Fruit fly (Drosophila melanogaster) whole organism, embryonic: ENCODE results near the gene ics.

ENCODE experiments used
- Ada2b ChIP-seq: fragments of 200-800 bp; sonication (Bioruptor generic); IDR thresholded peaks from 2 replicates; pipeline ENCODE4 v1.3.6; 2022; ENCODE audit warnings: missing biosample characterization, missing genetic modification characterization
- Asciz ChIP-seq: fragments of 200-800 bp; sonication (Bioruptor generic); optimal IDR thresholded peaks from 2 replicates; lab custom pipeline; 2017; ENCODE audit warnings: missing biosample characterization, mild to moderate bottlenecking, missing genetic modification characterization, missing genetic modification reagents
- Bgb ChIP-seq: fragments of 200-800 bp; sonication (Bioruptor generic); IDR thresholded peaks from 2 replicates; pipeline ENCODE4 v1.3.6; 2022; ENCODE audit warnings: missing biosample characterization, missing genetic modification characterization; ENCODE audit not compliant: partially characterized antibody
- CG11093 ChIP-seq: fragments of 200-800 bp; sonication (Bioruptor generic); IDR thresholded peaks from 3 replicates; pipeline ENCODE4 v1.3.6; 2022; ENCODE audit warnings: missing biosample characterization, missing genetic modification characterization
- CG13894 ChIP-seq: fragments of 200-800 bp; sonication (Bioruptor generic); optimal IDR thresholded peaks from 3 replicates; lab custom pipeline; 2018; ENCODE audit warnings: missing biosample characterization, mild to moderate bottlenecking, missing genetic modification characterization, moderate library complexity
- CG15514 ChIP-seq: fragments of 200-800 bp; sonication (Bioruptor generic); optimal IDR thresholded peaks from 3 replicates; lab custom pipeline; 2017; ENCODE audit warnings: missing biosample characterization, missing genetic modification characterization, mild to moderate bottlenecking, moderate library complexity, missing genetic modification reagents
- CG15696 ChIP-seq: fragments of 200-800 bp; sonication (Bioruptor generic); optimal IDR thresholded peaks from 2 replicates; lab custom pipeline; 2019; ENCODE audit warnings: missing biosample characterization, mild to moderate bottlenecking, missing genetic modification characterization, moderate library complexity
- CG17186 ChIP-seq: fragments of 200-800 bp; sonication (Bioruptor generic); optimal IDR thresholded peaks from 3 replicates; lab custom pipeline; 2017; ENCODE audit warnings: missing biosample characterization, missing genetic modification reagents, missing genetic modification characterization
- CG17361 ChIP-seq: fragments of 200-800 bp; sonication (Bioruptor generic); IDR thresholded peaks from 3 replicates; pipeline ENCODE4 v1.3.6; 2022; ENCODE audit warnings: missing biosample characterization, missing genetic modification characterization
- CG31365 ChIP-seq: fragments of 200-800 bp; sonication (Bioruptor generic); optimal IDR thresholded peaks from 2 replicates; lab custom pipeline; 2018; ENCODE audit warnings: missing biosample characterization, mild to moderate bottlenecking, missing genetic modification characterization
- CG32532 ChIP-seq: fragments of 200-800 bp; sonication (Bioruptor generic); IDR thresholded peaks from 2 replicates; pipeline ENCODE4 v1.3.6; 2022; ENCODE audit warnings: missing biosample characterization, missing genetic modification characterization
- CG3847 ChIP-seq: fragments of 200-800 bp; sonication (Bioruptor generic); IDR thresholded peaks from 2 replicates; pipeline ENCODE4 v1.3.6; 2022; ENCODE audit warnings: missing biosample characterization, missing genetic modification characterization
- CG5245 ChIP-seq: fragments of 200-800 bp; sonication (Bioruptor generic); optimal IDR thresholded peaks from 3 replicates; lab custom pipeline; 2016; ENCODE audit warnings: missing biosample characterization, missing genetic modification characterization
- CG8290 ChIP-seq, 3 experiments: fragments of 200-800 bp; sonication (Bioruptor generic); optimal IDR thresholded peaks; 2 replicates each; lab custom pipeline; 2016 to 2019; ENCODE audit warnings: missing biosample characterization in 3 of 3, missing genetic modification characterization in 3 of 3, mild to moderate bottlenecking in 2 of 3, moderate library complexity in 1 of 3
- CG9727 ChIP-seq: fragments of 200-800 bp; sonication (Bioruptor generic); optimal IDR thresholded peaks from 3 replicates; lab custom pipeline; 2017; ENCODE audit warnings: missing biosample characterization, mild to moderate bottlenecking, missing genetic modification characterization
- CG9817 ChIP-seq: fragments of 200-800 bp; sonication (Bioruptor generic); optimal IDR thresholded peaks from 2 replicates; lab custom pipeline; 2018; ENCODE audit warnings: missing biosample characterization, mild to moderate bottlenecking, missing genetic modification characterization, moderate library complexity
- E2f1 ChIP-seq: fragments of 200-800 bp; sonication (Bioruptor generic); IDR thresholded peaks from 2 replicates; pipeline ENCODE4 v1.3.6; 2022; ENCODE audit warnings: missing biosample characterization, missing genetic modification characterization
- E2f2 ChIP-seq: fragments of 200-800 bp; sonication (Bioruptor generic); IDR thresholded peaks from 2 replicates; pipeline ENCODE4 v1.3.6; 2022; ENCODE audit warnings: missing biosample characterization, missing genetic modification characterization
- Fer3 ChIP-seq: fragments of 200-800 bp; sonication (Bioruptor generic); optimal IDR thresholded peaks from 2 replicates; lab custom pipeline; 2018; ENCODE audit warnings: missing biosample characterization, mild to moderate bottlenecking, missing genetic modification characterization, moderate library complexity
- H2.0 ChIP-seq: fragments of 200-800 bp; sonication (Bioruptor generic); IDR thresholded peaks from 2 replicates; pipeline ENCODE4 v1.3.6; 2022; ENCODE audit warnings: missing biosample characterization, missing genetic modification characterization
- Hmr ChIP-seq: fragments of 200-800 bp; sonication (Bioruptor generic); optimal IDR thresholded peaks from 3 replicates; lab custom pipeline; 2017; ENCODE audit warnings: mild to moderate bottlenecking, missing biosample characterization, missing genetic modification reagents, missing genetic modification characterization
- Hr39 ChIP-seq: fragments of >200 bp; optimal IDR thresholded peaks from 2 replicates; lab custom pipeline; 2017
- Myb ChIP-seq: fragments of 200-800 bp; sonication (Bioruptor generic); optimal IDR thresholded peaks from 2 replicates; lab custom pipeline; 2016; ENCODE audit warnings: missing biosample characterization, missing genetic modification characterization
- NK7.1 ChIP-seq: fragments of 200-800 bp; sonication (Bioruptor generic); optimal IDR thresholded peaks from 3 replicates; lab custom pipeline; 2016; ENCODE audit warnings: missing biosample characterization, missing genetic modification characterization
- Neu2 ChIP-seq: fragments of 200-800 bp; sonication (Bioruptor generic); optimal IDR thresholded peaks from 3 replicates; lab custom pipeline; 2016; ENCODE audit warnings: missing biosample characterization, missing genetic modification characterization, borderline replicate concordance
- Pdp1 ChIP-seq, 2 experiments: fragments of 200-800 bp; sonication (Bioruptor generic); optimal IDR thresholded peaks; 3 replicates each; lab custom pipeline; 2016; ENCODE audit warnings: missing biosample characterization in 2 of 2, missing genetic modification characterization in 2 of 2, mild to moderate bottlenecking in 1 of 2, moderate library complexity in 1 of 2
- Rfx ChIP-seq: fragments of 200-800 bp; sonication (Bioruptor generic); IDR thresholded peaks from 2 replicates; pipeline ENCODE4 v1.3.6; 2022; ENCODE audit warnings: missing biosample characterization, missing genetic modification characterization
- Taf1 ChIP-seq: fragments of 200-800 bp; sonication (Bioruptor generic); IDR thresholded peaks from 2 replicates; pipeline ENCODE4 v1.3.6; 2022; ENCODE audit warnings: missing biosample characterization, missing genetic modification characterization
- Usf ChIP-seq: fragments of 200-800 bp; sonication (Bioruptor generic); optimal IDR thresholded peaks from 2 replicates; lab custom pipeline; 2017; ENCODE audit warnings: missing genotype, missing biosample characterization, missing genetic modification characterization
- YL-1 ChIP-seq: fragments of 200-800 bp; sonication (Bioruptor generic); optimal IDR thresholded peaks from 3 replicates; lab custom pipeline; 2017; ENCODE audit warnings: missing biosample characterization, mild to moderate bottlenecking, missing genetic modification characterization
- ara ChIP-seq: fragments of 200-800 bp; sonication (Bioruptor generic); IDR thresholded peaks from 2 replicates; pipeline ENCODE4 v1.3.6; 2022; ENCODE audit warnings: missing biosample characterization, missing genetic modification characterization
- bbx ChIP-seq: fragments of 200-800 bp; sonication (Bioruptor generic); IDR thresholded peaks from 2 replicates; pipeline ENCODE4 v1.3.6; 2022; ENCODE audit warnings: missing biosample characterization, missing genetic modification characterization; ENCODE audit not compliant: partially characterized antibody
- br ChIP-seq: fragments of >200 bp; optimal IDR thresholded peaks from 2 replicates; lab custom pipeline; 2017
- chif ChIP-seq, 2 experiments: fragments of 200-800 bp; sonication (Bioruptor generic); optimal IDR thresholded peaks; 3 replicates each; lab custom pipeline; 2016; ENCODE audit warnings: missing biosample characterization in 2 of 2, missing genetic modification characterization in 2 of 2
- dimm ChIP-seq: fragments of 200-800 bp; sonication (Bioruptor generic); IDR thresholded peaks from 2 replicates; pipeline ENCODE4 v1.3.6; 2022; ENCODE audit warnings: missing biosample characterization, missing genetic modification characterization
- gcm ChIP-seq: fragments of 200-800 bp; sonication (Bioruptor generic); optimal IDR thresholded peaks from 2 replicates; lab custom pipeline; 2019; ENCODE audit warnings: missing biosample characterization, mild to moderate bottlenecking, missing genetic modification characterization, moderate library complexity
- gfzf ChIP-seq: fragments of 200-800 bp; sonication (Bioruptor generic); optimal IDR thresholded peaks from 2 replicates; lab custom pipeline; 2016; ENCODE audit warnings: missing biosample characterization, mild to moderate bottlenecking, missing genetic modification characterization, moderate library complexity
- gro ChIP-seq: fragments of 200-800 bp; sonication (Bioruptor generic); optimal IDR thresholded peaks from 2 replicates; lab custom pipeline; 2016; ENCODE audit warnings: missing biosample characterization, missing genetic modification characterization
- gsb ChIP-seq: fragments of 200-800 bp; sonication (Bioruptor generic); IDR thresholded peaks from 2 replicates; pipeline ENCODE4 v1.3.6; 2022; ENCODE audit warnings: missing biosample characterization, missing genetic modification characterization
- lov ChIP-seq, 2 experiments: fragments of 200-800 bp in 1 of 2; fragments of >200 bp in 1 of 2; sonication (Bioruptor generic) in 1 of 2; IDR thresholded peaks in 1 of 2; optimal IDR thresholded peaks in 1 of 2; 2 replicates in 1 of 2; 3 replicates in 1 of 2; pipeline versions ENCODE4 v1.3.6 to Lab custom; 2017 to 2022; ENCODE audit warnings: missing biosample characterization in 1 of 2, missing genetic modification characterization in 1 of 2
- mam ChIP-seq: fragments of 200-800 bp; sonication (Bioruptor generic); optimal IDR thresholded peaks from 3 replicates; lab custom pipeline; 2016; ENCODE audit warnings: missing biosample characterization, missing genetic modification characterization
- oc ChIP-seq: fragments of 200-800 bp; sonication (Bioruptor generic); optimal IDR thresholded peaks from 2 replicates; lab custom pipeline; 2018; ENCODE audit warnings: missing biosample characterization, mild to moderate bottlenecking, missing genetic modification characterization, moderate library complexity
- phol ChIP-seq: fragments of 200-800 bp; sonication (Bioruptor generic); optimal IDR thresholded peaks from 3 replicates; lab custom pipeline; 2018; ENCODE audit warnings: missing biosample characterization, mild to moderate bottlenecking, missing genetic modification characterization, moderate library complexity
- sens ChIP-seq: fragments of 200-800 bp; sonication (Bioruptor generic); peaks from one replicate; lab custom pipeline; 2016; ENCODE audit warnings: missing biosample characterization, missing genetic modification characterization
- slp2 ChIP-seq: fragments of 200-800 bp; sonication (Bioruptor generic); optimal IDR thresholded peaks from 2 replicates; lab custom pipeline; 2016; ENCODE audit warnings: missing biosample characterization, missing genetic modification characterization
- sna ChIP-seq: fragments of 200-800 bp; sonication (Bioruptor generic); IDR thresholded peaks from 2 replicates; pipeline ENCODE4 v1.3.6; 2022; ENCODE audit warnings: missing biosample characterization, missing genetic modification characterization; ENCODE audit not compliant: partially characterized antibody
- sob ChIP-seq: fragments of 200-800 bp; sonication (Bioruptor generic); IDR thresholded peaks from 2 replicates; pipeline ENCODE4 v1.3.6; 2022; ENCODE audit warnings: missing biosample characterization, missing genetic modification characterization
- z ChIP-seq: fragments of 200-800 bp; sonication (Bioruptor generic); IDR thresholded peaks from 3 replicates; pipeline ENCODE4 v1.3.6; 2022; ENCODE audit warnings: missing biosample characterization, missing genetic modification characterization

Gene ics

DNA sequence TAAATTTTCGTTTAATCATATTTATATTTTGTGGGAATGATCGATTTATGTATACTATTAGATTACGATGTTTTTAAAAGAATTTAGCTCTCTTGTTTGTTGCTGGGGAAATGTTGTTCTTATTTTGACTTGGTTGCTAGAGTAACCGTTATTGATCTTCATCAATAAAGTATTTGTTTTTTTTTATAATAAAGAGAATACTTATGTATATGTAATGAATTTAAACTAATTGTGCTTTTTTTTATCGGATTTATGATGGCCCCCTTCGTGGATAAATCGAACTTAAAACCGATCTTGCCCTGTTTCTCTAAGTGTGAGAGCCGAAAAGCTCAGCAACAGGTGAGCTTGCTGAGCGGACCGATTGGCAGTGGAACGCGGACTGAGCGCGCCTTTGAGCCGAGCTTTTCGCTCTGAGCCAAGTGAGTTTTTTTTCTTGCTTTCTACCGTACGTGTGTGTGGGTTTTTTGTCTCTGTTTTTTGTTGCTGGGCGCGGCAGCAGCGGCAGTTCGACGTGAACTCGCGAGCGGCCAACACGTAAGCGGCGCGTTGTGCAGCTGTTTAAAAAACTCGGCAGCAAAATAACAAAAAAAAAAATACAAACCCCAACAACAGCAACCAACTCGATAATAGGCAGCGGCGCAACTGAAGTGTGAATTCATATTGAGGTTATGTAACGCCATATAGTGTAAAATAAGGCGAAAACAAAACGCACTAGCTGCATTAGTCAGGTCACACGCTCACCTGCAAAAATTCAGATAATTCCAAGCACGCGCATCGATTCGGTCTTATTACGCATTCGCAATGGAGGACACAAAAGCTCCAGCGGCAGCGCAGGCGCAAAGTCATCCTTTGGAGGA lies 22.9 kb upstream of the ics start, which contains the start of gene CG18507 (continued):
- no peak for TF ChIP-seq chif (GFP tag; optimal IDR thresholded peaks at IDR 0.05; lab: Kevin White, UChicago)
- TF ChIP-seq sens = no peak
- TF ChIP-seq H2.0 (GFP tag; lab: Robert Waterston, UW) = no peak
- TF ChIP-seq CG11093 (GFP tag; lab: Robert Waterston, UW) = no peak
- peak; percentile 43; the same call in 1 of the 2 replicates for TF ChIP-seq Rfx (GFP tag; lab: Robert Waterston, UW)
- no peak for TF ChIP-seq CG17186 (GFP tag; lab: Kevin White, UChicago)
- TF ChIP-seq E2f1 (GFP tag; lab: Robert Waterston, UW) = no peak
- no peak for TF ChIP-seq gcm (GFP tag; lab: Kevin White, UChicago)
- peak; percentile 55; the same call in 2 of the 3 replicates for TF ChIP-seq CG17361 (GFP tag; lab: Robert Waterston, UW)
- TF ChIP-seq Asciz (GFP tag; lab: Kevin White, UChicago) = no peak
- TF ChIP-seq CG5245 (GFP tag; lab: Kevin White, UChicago) = no peak
- TF ChIP-seq gfzf (GFP tag; lab: Kevin White, UChicago) = no peak
- TF ChIP-seq NK7.1 = no peak
- TF ChIP-seq E2f2 (GFP tag; lab: Robert Waterston, UW) = no peak
- TF ChIP-seq gsb (GFP tag; lab: Robert Waterston, UW) = no peak
- no peak for TF ChIP-seq slp2 (GFP tag; lab: Kevin White, UChicago)
- TF ChIP-seq phol (tag; lab: Kevin White, UChicago) = no peak
- peak; percentile 7 for TF ChIP-seq CG9727 (GFP tag; lab: Kevin White, UChicago)
- no peak for TF ChIP-seq CG3847
- no peak for TF ChIP-seq Taf1 (GFP tag; lab: Robert Waterston, UW)
- TF ChIP-seq lov (optimal IDR thresholded peaks at IDR 0.05; lab: Kevin White, UChicago) = no peak
- no peak for TF ChIP-seq lov (GFP tag; IDR thresholded peaks at IDR 0.05; lab: Robert Waterston, UW)
- TF ChIP-seq CG31365 (tag; lab: Kevin White, UChicago) = no peak
- TF ChIP-seq Myb = no peak
- 0 out of 2 replicates have a peak, but pooled peaks have one; percentile 30 for TF ChIP-seq ara (GFP tag; lab: Robert Waterston, UW)
- no peak for TF ChIP-seq Usf (GFP tag; lab: Kevin White, UChicago)
- TF ChIP-seq CG9817 = no peak
- no peak for TF ChIP-seq Fer3 (tag; lab: Kevin White, UChicago)
- 0 out of 2 replicates have a peak, but pooled peaks have one; percentile 19 for TF ChIP-seq Bgb (GFP tag; lab: Robert Waterston, UW)
- TF ChIP-seq z (GFP tag; lab: Robert Waterston, UW) = peak; percentile 94
- no peak for TF ChIP-seq CG15514 (GFP tag; lab: Kevin White, UChicago)
- TF ChIP-seq sob (GFP tag; lab: Robert Waterston, UW) = peak; percentile 25; the same call in 1 of the 2 replicates
- no peak for TF ChIP-seq bbx (GFP tag; lab: Robert Waterston, UW)
- peak; percentile 50; the same call in 1 of the 2 replicates for TF ChIP-seq CG32532 (GFP tag; lab: Robert Waterston, UW)
- TF ChIP-seq mam = no peak
- no peak for TF ChIP-seq CG13894 (tag; lab: Kevin White, UChicago)
- TF ChIP-seq Hmr = no peak
- TF ChIP-seq Pdp1 (GFP tag; optimal IDR thresholded peaks at IDR 0.05; lab: Kevin White, UChicago) = peak in 1 of 2 experiments; percentile 84
- TF ChIP-seq Neu2 (GFP tag; lab: Kevin White, UChicago) = no peak
- TF ChIP-seq Hr39 (lab: Kevin White, UChicago) = no peak
- no peak for TF ChIP-seq br
- no peak for TF ChIP-seq YL-1
- TF ChIP-seq Ada2b (GFP tag; lab: Robert Waterston, UW) = 0 out of 2 replicates have a peak, but pooled peaks have one; percentile 13
- no peak for TF ChIP-seq sna (GFP tag; lab: Robert Waterston, UW)
- TF ChIP-seq CG15696 = no peak
- no peak for TF ChIP-seq gro (GFP tag; lab: Kevin White, UChicago)
- no peak for TF ChIP-seq oc (tag; lab: Kevin White, UChicago)
- no peak for TF ChIP-seq dimm (GFP tag; lab: Robert Waterston, UW)
- TF ChIP-seq CG8290 (GFP tag; optimal IDR thresholded peaks at IDR 0.05; lab: Kevin White, UChicago) = no peak
- TF ChIP-seq CG8290 (tag; optimal IDR thresholded peaks at IDR 0.05; lab: Kevin White, UChicago) = no peak
